Fruit fly (Drosophila melanogaster): ENCODE data around the gene CG12617.
A peak's percentile ranks its signal among the peaks of the same experiment; 100 is the strongest.

Gene CG12617

DNA sequence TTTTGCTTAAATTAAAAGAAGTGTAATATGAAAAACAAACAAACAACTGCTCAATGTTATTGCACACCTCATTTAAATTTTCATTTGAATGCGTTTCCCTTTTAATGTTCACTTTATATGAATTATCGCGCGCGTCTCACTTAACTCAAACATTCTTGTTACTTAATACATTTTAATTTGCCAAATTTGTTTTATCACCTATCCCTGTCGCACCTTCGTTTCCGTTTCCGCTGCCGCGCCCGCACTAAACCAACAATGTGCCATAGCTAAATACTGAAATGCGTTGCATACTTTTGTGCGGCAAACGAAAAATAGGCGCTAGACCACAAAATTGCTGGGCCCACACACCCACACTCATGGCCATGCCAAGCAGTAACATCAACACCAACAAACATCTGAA, 7.3 kb upstream of the CG12617 start (continued):
- TF ChIP-seq CG12219 (GFP tag; optimal IDR thresholded peaks at IDR 0.05) (peak; percentile 88), CG3281 (GFP tag; optimal IDR thresholded peaks at IDR 0.05) (peak; percentile 76), pros (GFP tag; optimal IDR thresholded peaks at IDR 0.05) (no peak), CG14667 (GFP tag; IDR thresholded peaks at IDR 0.05) (peak; percentile 16; the same call in 1 of the 2 replicates), CG2712 (tag; optimal IDR thresholded peaks at IDR 0.05) (peak; percentile 17), Mes4 (GFP tag; optimal IDR thresholded peaks at IDR 0.05) (peak; percentile 65), NC2α (GFP tag; optimal IDR thresholded peaks at IDR 0.05) (peak; percentile 31), phol (tag; optimal IDR thresholded peaks at IDR 0.05) (peak; percentile 49), CG30403 (GFP tag; optimal IDR thresholded peaks at IDR 0.05) (peak; percentile 22), ara (GFP tag; IDR thresholded peaks at IDR 0.05) (no peak), gsb-n (tag; optimal IDR thresholded peaks at IDR 0.05) (peak; percentile 64), CG12942 (GFP tag; optimal IDR thresholded peaks at IDR 0.05) (no peak), CG11696 (GFP tag; IDR thresholded peaks at IDR 0.05) (peak; percentile 48; the same call in 1 of the 2 replicates), Scr (GFP tag; IDR thresholded peaks at IDR 0.05; ENCODE audit: partially characterized antibody) (no peak), sim (GFP tag; IDR thresholded peaks at IDR 0.05) (peak; percentile 74), CG12071 (GFP tag; optimal IDR thresholded peaks at IDR 0.05) (peak; percentile 81), bowl (GFP tag; IDR thresholded peaks at IDR 0.05) (no peak), tio (GFP tag; optimal IDR thresholded peaks at IDR 0.05) (peak; percentile 32), Ets97D (GFP tag; optimal IDR thresholded peaks at IDR 0.05) (no peak), nom (GFP tag; optimal IDR thresholded peaks at IDR 0.05) (peak; percentile 41), kni (GFP tag; optimal IDR thresholded peaks at IDR 0.05) (peak; percentile 7), onecut (GFP tag; IDR thresholded peaks at IDR 0.05) (peak; percentile 78), CG3847 (GFP tag; IDR thresholded peaks at IDR 0.05) (no peak), CG10543 (GFP tag; optimal IDR thresholded peaks at IDR 0.05) (peak; percentile 57), da (GFP tag; optimal IDR thresholded peaks at IDR 0.05) (no peak), trh (GFP tag; optimal IDR thresholded peaks at IDR 0.05) (no peak), Dbx (GFP tag; IDR thresholded peaks at IDR 0.05) (no peak), CG7372 (GFP tag; IDR thresholded peaks at IDR 0.05) (no peak), CG5245 (GFP tag; optimal IDR thresholded peaks at IDR 0.05) (no peak), Hr39 (optimal IDR thresholded peaks at IDR 0.05) (no peak), maf-S (GFP tag; optimal IDR thresholded peaks at IDR 0.05) (no peak), CG34376 (GFP tag; optimal IDR thresholded peaks at IDR 0.05) (peak; percentile 55), pan (optimal IDR thresholded peaks at IDR 0.05) (no peak), pan (GFP tag; optimal IDR thresholded peaks at IDR 0.05 in 1 of 2, IDR thresholded peaks at IDR 0.05 in 1 of 2) (peak in 1 of 2 experiments; percentile 63), ash1 (GFP tag; optimal IDR thresholded peaks at IDR 0.05) (no peak), yki (optimal IDR thresholded peaks at IDR 0.05) (no peak), CG6654 (GFP tag; optimal IDR thresholded peaks at IDR 0.05) (peak; percentile 52), H15 (GFP tag; IDR thresholded peaks at IDR 0.05) (peak; percentile 34; the same call in 1 of the 3 replicates), CG8290 (GFP tag; optimal IDR thresholded peaks at IDR 0.05) (peak; percentile 64), CG8290 (tag; optimal IDR thresholded peaks at IDR 0.05) (peak; percentile 79 to 83), peb (GFP tag; IDR thresholded peaks at IDR 0.05) (no peak), pum (GFP tag; optimal IDR thresholded peaks at IDR 0.05) (peak; percentile 33), fd64A (GFP tag; optimal IDR thresholded peaks at IDR 0.05) (peak; percentile 60), CG18011 (GFP tag; optimal IDR thresholded peaks at IDR 0.05) (peak; percentile 10), Fer2 (tag; optimal IDR thresholded peaks at IDR 0.05) (peak; percentile 53), Optix (GFP tag; IDR thresholded peaks at IDR 0.05) (peak; percentile 49; the same call in 2 of the 3 replicates), CG10366 (GFP tag; IDR thresholded peaks at IDR 0.05) (peak; percentile 40), Fer1 (GFP tag; optimal IDR thresholded peaks at IDR 0.05) (peak; percentile 58), CG11723 (GFP tag; optimal IDR thresholded peaks at IDR 0.05) (peak; percentile 78), CG4617 (GFP tag; optimal IDR thresholded peaks at IDR 0.05; ENCODE audit: borderline replicate concordance) (no peak), Gsc (GFP tag; IDR thresholded peaks at IDR 0.05) (no peak), CG11398 (GFP tag; optimal IDR thresholded peaks at IDR 0.05) (peak; percentile 4), CG1792 (GFP tag; optimal IDR thresholded peaks at IDR 0.05) (no peak)
